Fruit fly (Drosophila melanogaster) whole organism, embryonic: ENCODE measurements around the gene Slip1.

Source experiments
- Atf6 ChIP-seq: fragments of 200-800 bp; sonication (Bioruptor generic); IDR thresholded peaks from 2 replicates; pipeline ENCODE4 v1.3.6; 2022; ENCODE audit warnings: missing biosample characterization, missing genetic modification characterization
- B-H1 ChIP-seq: fragments of 200-800 bp; sonication (Bioruptor generic); IDR thresholded peaks from 3 replicates; pipeline ENCODE4 v1.3.6; 2022; ENCODE audit warnings: missing biosample characterization, missing genetic modification characterization
- CG10267 ChIP-seq: fragments of 200-800 bp; sonication (Bioruptor generic); optimal IDR thresholded peaks from 2 replicates; lab custom pipeline; 2018; ENCODE audit warnings: missing biosample characterization, mild to moderate bottlenecking, missing genetic modification characterization, moderate library complexity
- CG10366 ChIP-seq: fragments of 200-800 bp; sonication (Bioruptor generic); IDR thresholded peaks from 2 replicates; pipeline ENCODE4 v1.3.6; 2022; ENCODE audit warnings: missing biosample characterization, missing genetic modification characterization
- CG10543 ChIP-seq: fragments of 200-800 bp; sonication (Bioruptor generic); optimal IDR thresholded peaks from 3 replicates; lab custom pipeline; 2017; ENCODE audit warnings: missing biosample characterization, mild to moderate bottlenecking, missing genetic modification characterization, moderate library complexity
- CG10654 ChIP-seq: fragments of 200-800 bp; sonication (Bioruptor generic); optimal IDR thresholded peaks from 2 replicates; lab custom pipeline; 2016; ENCODE audit warnings: missing biosample characterization, missing genetic modification characterization
- CG11093 ChIP-seq: fragments of 200-800 bp; sonication (Bioruptor generic); IDR thresholded peaks from 3 replicates; pipeline ENCODE4 v1.3.6; 2022; ENCODE audit warnings: missing biosample characterization, missing genetic modification characterization
- CG11398 ChIP-seq: fragments of 200-800 bp; sonication (Bioruptor generic); optimal IDR thresholded peaks from 2 replicates; lab custom pipeline; 2016; ENCODE audit warnings: missing biosample characterization, missing genetic modification characterization
- CG11504 ChIP-seq: fragments of 200-800 bp; sonication (Bioruptor generic); optimal IDR thresholded peaks from 3 replicates; lab custom pipeline; 2019; ENCODE audit warnings: missing biosample characterization, mild to moderate bottlenecking, missing genetic modification characterization, moderate library complexity
- CG12236 ChIP-seq: fragments of 200-800 bp; sonication (Bioruptor generic); optimal IDR thresholded peaks from 2 replicates; lab custom pipeline; 2016; ENCODE audit warnings: missing biosample characterization, missing genetic modification characterization
- CG13775 ChIP-seq: fragments of 200-800 bp; sonication (Bioruptor generic); optimal IDR thresholded peaks from 3 replicates; lab custom pipeline; 2017; ENCODE audit warnings: missing biosample characterization, mild to moderate bottlenecking, missing genetic modification characterization
- CG13894 ChIP-seq: fragments of 200-800 bp; sonication (Bioruptor generic); optimal IDR thresholded peaks from 3 replicates; lab custom pipeline; 2018; ENCODE audit warnings: missing biosample characterization, mild to moderate bottlenecking, missing genetic modification characterization, moderate library complexity
- CG14667 ChIP-seq: fragments of 200-800 bp; sonication (Bioruptor generic); IDR thresholded peaks from 2 replicates; pipeline ENCODE4 v1.3.6; 2022; ENCODE audit warnings: missing biosample characterization, missing genetic modification characterization
- CG1603 ChIP-seq: fragments of 200-800 bp; sonication (Bioruptor generic); optimal IDR thresholded peaks from 2 replicates; lab custom pipeline; 2019; ENCODE audit warnings: missing biosample characterization, mild to moderate bottlenecking, missing genetic modification characterization, moderate library complexity
- CG17359 ChIP-seq: fragments of 200-800 bp; sonication (Bioruptor generic); optimal IDR thresholded peaks from 3 replicates; lab custom pipeline; 2018; ENCODE audit warnings: missing biosample characterization, mild to moderate bottlenecking, missing genetic modification characterization, moderate library complexity
- CG17385 ChIP-seq: fragments of 200-800 bp; sonication (Bioruptor generic); optimal IDR thresholded peaks from 3 replicates; lab custom pipeline; 2018; ENCODE audit warnings: missing biosample characterization, mild to moderate bottlenecking, missing genetic modification characterization
- CG33213 ChIP-seq: fragments of 200-800 bp; sonication (Bioruptor generic); optimal IDR thresholded peaks from 3 replicates; lab custom pipeline; 2016; ENCODE audit warnings: missing biosample characterization, missing genetic modification characterization
- CG3847 ChIP-seq: fragments of 200-800 bp; sonication (Bioruptor generic); IDR thresholded peaks from 2 replicates; pipeline ENCODE4 v1.3.6; 2022; ENCODE audit warnings: missing biosample characterization, missing genetic modification characterization
- CG4328 ChIP-seq: fragments of 200-800 bp; sonication (Bioruptor generic); optimal IDR thresholded peaks from 3 replicates; lab custom pipeline; 2017; ENCODE audit warnings: missing biosample characterization, missing genetic modification reagents, missing genetic modification characterization
- CG4820 ChIP-seq: fragments of 200-800 bp; sonication (Bioruptor generic); optimal IDR thresholded peaks from 3 replicates; lab custom pipeline; 2016; ENCODE audit warnings: missing biosample characterization, missing genetic modification characterization
- CG5245 ChIP-seq: fragments of 200-800 bp; sonication (Bioruptor generic); optimal IDR thresholded peaks from 3 replicates; lab custom pipeline; 2016; ENCODE audit warnings: missing biosample characterization, missing genetic modification characterization
- CG6654 ChIP-seq: fragments of 200-800 bp; sonication (Bioruptor generic); optimal IDR thresholded peaks from 2 replicates; lab custom pipeline; 2017; ENCODE audit warnings: missing biosample characterization, mild to moderate bottlenecking, missing genetic modification characterization
- CG6765 ChIP-seq: fragments of 200-800 bp; sonication (Bioruptor generic); optimal IDR thresholded peaks from 3 replicates; lab custom pipeline; 2017; ENCODE audit warnings: missing biosample characterization, mild to moderate bottlenecking, missing genetic modification characterization
- CG7556 ChIP-seq: fragments of 200-800 bp; sonication (Bioruptor generic); optimal IDR thresholded peaks from 2 replicates; lab custom pipeline; 2017; ENCODE audit warnings: missing biosample characterization, mild to moderate bottlenecking, missing genetic modification characterization
- CG8290 ChIP-seq, 3 experiments: fragments of 200-800 bp; sonication (Bioruptor generic); optimal IDR thresholded peaks; 2 replicates each; lab custom pipeline; 2016 to 2019; ENCODE audit warnings: missing biosample characterization in 3 of 3, missing genetic modification characterization in 3 of 3, mild to moderate bottlenecking in 2 of 3, moderate library complexity in 1 of 3
- CG8359 ChIP-seq: fragments of 200-800 bp; sonication (Bioruptor generic); optimal IDR thresholded peaks from 2 replicates; lab custom pipeline; 2017; ENCODE audit warnings: missing biosample characterization, mild to moderate bottlenecking, missing genetic modification characterization, borderline replicate concordance
- CG9797 ChIP-seq: fragments of 200-800 bp; sonication (Bioruptor generic); optimal IDR thresholded peaks from 3 replicates; lab custom pipeline; 2018; ENCODE audit warnings: missing biosample characterization, mild to moderate bottlenecking, missing genetic modification characterization
- Gug ChIP-seq: fragments of 200-800 bp; sonication (Bioruptor generic); IDR thresholded peaks from 4 replicates; pipeline ENCODE4 v1.3.6; 2022; ENCODE audit warnings: missing biosample characterization, missing genetic modification characterization
- Hmr ChIP-seq: fragments of 200-800 bp; sonication (Bioruptor generic); optimal IDR thresholded peaks from 3 replicates; lab custom pipeline; 2017; ENCODE audit warnings: mild to moderate bottlenecking, missing biosample characterization, missing genetic modification reagents, missing genetic modification characterization
- Nf-YA ChIP-seq: fragments of 200-800 bp; sonication (Bioruptor generic); IDR thresholded peaks from 2 replicates; pipeline ENCODE4 v1.3.6; 2022; ENCODE audit warnings: missing biosample characterization, missing genetic modification characterization
- Spps ChIP-seq: fragments of 200-800 bp; sonication (Bioruptor generic); optimal IDR thresholded peaks from 2 replicates; lab custom pipeline; 2018; ENCODE audit warnings: missing biosample characterization, mild to moderate bottlenecking, missing genetic modification characterization
- Usf ChIP-seq: fragments of 200-800 bp; sonication (Bioruptor generic); optimal IDR thresholded peaks from 2 replicates; lab custom pipeline; 2017; ENCODE audit warnings: missing genotype, missing biosample characterization, missing genetic modification characterization
- al ChIP-seq: fragments of 200-800 bp; sonication (Bioruptor generic); IDR thresholded peaks from 2 replicates; pipeline ENCODE4 v1.3.6; 2022; ENCODE audit warnings: missing biosample characterization, missing genetic modification characterization
- crc ChIP-seq: fragments of 200-800 bp; sonication (Bioruptor generic); optimal IDR thresholded peaks from 2 replicates; lab custom pipeline; 2016; ENCODE audit warnings: missing biosample characterization, missing genetic modification characterization
- disco-r ChIP-seq: fragments of 200-800 bp; sonication (Bioruptor generic); optimal IDR thresholded peaks from 2 replicates; lab custom pipeline; 2016; ENCODE audit warnings: missing biosample characterization, missing genetic modification characterization
- dysf ChIP-seq: fragments of 200-800 bp; sonication (Bioruptor generic); IDR thresholded peaks from 3 replicates; pipeline ENCODE4 v1.3.6; 2022; ENCODE audit warnings: missing biosample characterization, missing genetic modification characterization
- fd102C ChIP-seq: fragments of 200-800 bp; sonication (Bioruptor generic); optimal IDR thresholded peaks from 2 replicates; lab custom pipeline; 2018; ENCODE audit warnings: missing biosample characterization, mild to moderate bottlenecking, missing genetic modification characterization, moderate library complexity
- gcm2 ChIP-seq: fragments of 200-800 bp; sonication (Bioruptor generic); optimal IDR thresholded peaks from 2 replicates; lab custom pipeline; 2016; ENCODE audit warnings: missing biosample characterization, missing genetic modification characterization
- grn ChIP-seq: fragments of 200-800 bp; sonication (Bioruptor generic); optimal IDR thresholded peaks from 3 replicates; lab custom pipeline; 2017; ENCODE audit warnings: missing biosample characterization, missing genetic modification characterization
- gro ChIP-seq: fragments of 200-800 bp; sonication (Bioruptor generic); optimal IDR thresholded peaks from 2 replicates; lab custom pipeline; 2016; ENCODE audit warnings: missing biosample characterization, missing genetic modification characterization
- gsb ChIP-seq: fragments of 200-800 bp; sonication (Bioruptor generic); IDR thresholded peaks from 2 replicates; pipeline ENCODE4 v1.3.6; 2022; ENCODE audit warnings: missing biosample characterization, missing genetic modification characterization
- gt ChIP-seq: fragments of 200-800 bp; sonication (Bioruptor generic); IDR thresholded peaks from 2 replicates; pipeline ENCODE4 v1.3.6; 2022; ENCODE audit warnings: missing biosample characterization, missing genetic modification characterization
- luna ChIP-seq: fragments of 200-800 bp; sonication (Bioruptor generic); optimal IDR thresholded peaks from 2 replicates; lab custom pipeline; 2016; ENCODE audit warnings: missing biosample characterization, missing genetic modification characterization
- maf-S ChIP-seq: fragments of 200-800 bp; sonication (Bioruptor generic); optimal IDR thresholded peaks from 2 replicates; lab custom pipeline; 2016; ENCODE audit warnings: missing biosample characterization, missing genetic modification characterization
- nmo ChIP-seq: fragments of 200-800 bp; sonication (Bioruptor generic); optimal IDR thresholded peaks from 2 replicates; lab custom pipeline; 2018; ENCODE audit warnings: missing biosample characterization, mild to moderate bottlenecking, missing genetic modification characterization, moderate library complexity
- odd ChIP-seq: fragments of 200-800 bp; sonication (Bioruptor generic); optimal IDR thresholded peaks from 2 replicates; lab custom pipeline; 2017; ENCODE audit warnings: missing biosample characterization, mild to moderate bottlenecking, missing genetic modification characterization
- repo ChIP-seq: fragments of 200-800 bp; sonication (Bioruptor generic); optimal IDR thresholded peaks from 2 replicates; lab custom pipeline; 2016; ENCODE audit warnings: missing biosample characterization, missing genetic modification characterization
- sens ChIP-seq: fragments of 200-800 bp; sonication (Bioruptor generic); peaks from one replicate; lab custom pipeline; 2016; ENCODE audit warnings: missing biosample characterization, missing genetic modification characterization
- so ChIP-seq: fragments of 200-800 bp; sonication (Bioruptor generic); IDR thresholded peaks from 3 replicates; pipeline ENCODE4 v1.3.6; 2022; ENCODE audit warnings: missing biosample characterization, missing genetic modification characterization
- toy ChIP-seq: fragments of 200-800 bp; sonication (Bioruptor generic); IDR thresholded peaks from 2 replicates; pipeline ENCODE4 v1.3.6; 2022; ENCODE audit warnings: missing biosample characterization, missing genetic modification characterization
- twi ChIP-seq: fragments of 200-800 bp; optimal IDR thresholded peaks from 2 replicates; lab custom pipeline; 2019; ENCODE audit warnings: missing biosample characterization, mild to moderate bottlenecking, missing genetic modification characterization, moderate library complexity
- zen ChIP-seq: fragments of 200-800 bp; sonication (Bioruptor generic); optimal IDR thresholded peaks from 3 replicates; lab custom pipeline; 2018; ENCODE audit warnings: missing biosample characterization, mild to moderate bottlenecking, missing genetic modification characterization, moderate library complexity

Slip1 gene

DNA sequence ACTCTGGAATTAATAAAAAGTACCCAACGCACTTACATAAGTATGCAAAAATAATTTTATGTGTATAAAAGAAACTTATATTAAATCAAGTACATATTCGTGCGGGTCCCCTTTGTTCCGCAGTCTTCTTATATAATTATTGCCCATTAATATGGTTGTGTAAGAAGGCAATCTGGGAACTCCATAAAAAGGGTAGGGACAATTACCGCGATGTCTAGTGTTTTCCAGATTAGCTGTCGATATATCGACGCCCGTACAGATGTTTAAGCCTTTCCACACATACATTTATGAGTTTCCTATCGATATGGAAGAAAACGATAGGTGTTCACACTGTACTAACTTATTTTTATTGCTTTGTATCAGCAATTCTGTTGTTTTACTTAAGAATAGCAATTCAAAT, 33.2 kb downstream of the Slip1 start (continued):
- TF ChIP-seq sens (GFP tag; lab: Kevin White, UChicago), result peak; percentile 87
- TF ChIP-seq Hmr, result no peak
- TF ChIP-seq maf-S (GFP tag; lab: Kevin White, UChicago), result no peak
- no peak for TF ChIP-seq CG7556 (GFP tag; lab: Kevin White, UChicago)
- no peak for TF ChIP-seq gsb (GFP tag; lab: Robert Waterston, UW)
- peak; percentile 70 for TF ChIP-seq CG33213 (GFP tag; lab: Kevin White, UChicago)
- no peak for TF ChIP-seq zen
- TF ChIP-seq CG10654 (GFP tag; lab: Kevin White, UChicago), result no peak
- TF ChIP-seq al (GFP tag; lab: Robert Waterston, UW), result no peak
- TF ChIP-seq CG11093, result no peak
- TF ChIP-seq gcm2, result no peak
- TF ChIP-seq CG10543 (GFP tag; lab: Kevin White, UChicago), result peak; percentile 20
- peak; percentile 88 for TF ChIP-seq CG13894 (tag; lab: Kevin White, UChicago)
- TF ChIP-seq CG1603 (tag; lab: Kevin White, UChicago), result peak; percentile 85
- no peak for TF ChIP-seq CG11398 (GFP tag; lab: Kevin White, UChicago)
- peak; percentile 22 for TF ChIP-seq CG17359
- TF ChIP-seq dysf (GFP tag; lab: Robert Waterston, UW), result no peak
- TF ChIP-seq CG17385, result no peak
- no peak for TF ChIP-seq CG12236 (GFP tag; lab: Kevin White, UChicago)
- TF ChIP-seq grn, result no peak
- no peak for TF ChIP-seq CG3847 (GFP tag; lab: Robert Waterston, UW)
- TF ChIP-seq fd102C (GFP tag; lab: Kevin White, UChicago), result no peak
- TF ChIP-seq luna (GFP tag; lab: Kevin White, UChicago), result no peak
- no peak for TF ChIP-seq Usf (GFP tag; lab: Kevin White, UChicago)
- no peak for TF ChIP-seq Nf-YA
- peak; percentile 35 for TF ChIP-seq gro (GFP tag; lab: Kevin White, UChicago)
- no peak for TF ChIP-seq CG6654
- TF ChIP-seq CG11504 (tag; lab: Kevin White, UChicago), result no peak
- TF ChIP-seq Spps, result no peak
- TF ChIP-seq Gug (GFP tag; lab: Robert Waterston, UW), result no peak; the same call in 3 of the 4 replicates
- no peak for TF ChIP-seq toy
- TF ChIP-seq twi (tag; lab: Kevin White, UChicago), result peak; percentile 53
- TF ChIP-seq B-H1 (GFP tag; lab: Robert Waterston, UW), result no peak
- no peak for TF ChIP-seq CG4328 (GFP tag; lab: Kevin White, UChicago)
- TF ChIP-seq odd, result no peak
- TF ChIP-seq crc, result no peak
- no peak for TF ChIP-seq CG6765 (GFP tag; lab: Kevin White, UChicago)
- TF ChIP-seq CG10366 (GFP tag; lab: Robert Waterston, UW), result no peak
- no peak for TF ChIP-seq CG13775 (GFP tag; lab: Kevin White, UChicago)
- no peak for TF ChIP-seq disco-r (GFP tag; lab: Kevin White, UChicago)
- TF ChIP-seq CG8359 (GFP tag; lab: Kevin White, UChicago), result no peak
- TF ChIP-seq CG14667 (GFP tag; lab: Robert Waterston, UW), result no peak
- TF ChIP-seq so (GFP tag; lab: Robert Waterston, UW), result no peak
- peak; percentile 60 for TF ChIP-seq CG8290 (GFP tag; optimal IDR thresholded peaks at IDR 0.05; lab: Kevin White, UChicago)
- TF ChIP-seq CG8290 (tag; optimal IDR thresholded peaks at IDR 0.05; lab: Kevin White, UChicago), result peak in 1 of 2 experiments; percentile 79
- no peak for TF ChIP-seq nmo
- TF ChIP-seq CG5245 (GFP tag; lab: Kevin White, UChicago), result no peak
- no peak for TF ChIP-seq repo
- no peak; the same call in 1 of the 2 replicates for TF ChIP-seq Atf6
- no peak for TF ChIP-seq CG9797 (GFP tag; lab: Kevin White, UChicago)
- TF ChIP-seq gt (GFP tag; lab: Robert Waterston, UW), result no peak
- TF ChIP-seq CG4820 (GFP tag; lab: Kevin White, UChicago), result peak; percentile 19
- peak; percentile 14 for TF ChIP-seq CG10267
